Worm (Caenorhabditis elegans): Measurements from ENCODE around the gene F40F8.5.

F40F8.5 gene

DNA sequence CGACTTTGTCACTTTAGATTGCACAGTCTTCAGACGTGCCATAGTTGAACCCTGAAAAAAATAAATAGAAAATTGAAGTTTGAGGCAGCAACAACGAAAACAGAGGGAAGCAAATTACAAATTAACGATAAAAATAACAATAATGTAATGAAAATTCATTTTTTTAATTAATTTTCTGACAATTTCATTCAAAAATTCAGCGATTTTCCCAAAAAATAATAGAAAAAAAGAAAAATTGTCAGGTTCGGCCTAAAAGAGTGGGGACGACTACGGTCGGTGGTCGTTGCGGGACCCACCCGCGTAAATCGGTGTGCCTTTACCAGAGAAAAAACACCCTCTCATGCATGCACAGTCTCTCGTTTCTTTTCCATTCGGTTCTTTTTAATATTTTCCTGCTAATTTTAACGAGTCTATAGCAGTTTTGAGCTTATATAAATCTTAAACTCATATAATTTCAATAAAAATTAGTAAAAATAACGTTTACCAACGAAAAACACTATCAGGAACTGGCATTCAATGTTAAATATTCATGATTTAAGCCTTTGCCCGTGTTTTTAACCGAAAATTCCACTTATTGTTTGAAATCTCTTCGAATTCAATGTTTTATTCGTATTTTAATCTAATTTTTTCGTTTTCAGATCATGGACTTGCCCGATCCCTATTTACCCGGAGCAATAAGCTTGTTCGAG, 8.3 kb downstream of the F40F8.5 start, which contains the start of the genes rps-9 and lsm-1 (continued):
- TF ChIP-seq tbp1 (GFP tag; optimal IDR thresholded peaks at IDR 0.05) (peak; percentile 36), nhr-80 (tag; optimal IDR thresholded peaks at IDR 0.05) (no peak), hmg-1.2 (GFP tag; IDR thresholded peaks at IDR 0.05) (peak; percentile 97), rec-8 (tag; optimal IDR thresholded peaks at IDR 0.05) (no peak), lin-54 (GFP tag; optimal IDR thresholded peaks at IDR 0.05) (peak; percentile 40), sptf-2 (GFP tag; optimal IDR thresholded peaks at IDR 0.05) (no peak), F49E8.2 (tag; optimal IDR thresholded peaks at IDR 0.05; ENCODE audit: insufficient read depth) (peak; percentile 33), ceh-100 (GFP tag; IDR thresholded peaks at IDR 0.05) (no peak), ztf-18 (tag; optimal IDR thresholded peaks at IDR 0.05) (no peak), pbrm-1 (GFP tag; IDR thresholded peaks at IDR 0.05) (peak; percentile 6; the same call in 1 of the 2 replicates), attf-5 (GFP tag; optimal IDR thresholded peaks at IDR 0.05) (peak; percentile 42)

DNA sequence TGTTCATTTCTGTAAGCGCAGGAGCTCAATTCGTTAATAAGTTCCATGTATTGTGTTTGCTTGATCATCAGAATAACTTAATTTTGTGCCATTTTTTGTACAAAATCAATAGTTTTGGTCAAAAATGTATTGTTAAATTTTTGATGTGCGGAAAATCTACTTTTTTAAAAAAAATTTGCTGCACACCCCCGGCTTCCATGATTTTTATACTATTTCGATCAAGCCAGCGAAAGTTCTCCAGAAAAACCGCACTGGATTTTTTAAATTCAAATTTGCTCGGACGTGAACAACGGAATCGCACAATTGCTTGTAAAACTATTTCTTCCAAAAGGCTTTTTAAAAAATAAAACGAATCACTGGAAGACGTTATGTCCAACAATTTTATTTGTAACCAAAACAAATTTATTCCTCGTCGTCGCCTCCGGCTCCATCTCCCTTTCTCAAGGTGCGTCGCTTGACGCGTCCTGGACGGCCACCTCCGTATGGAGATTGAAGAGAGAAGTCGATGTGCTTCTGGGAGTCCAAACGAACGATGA, 9.6 kb downstream of the F40F8.5 start:
- TF ChIP-seq ztf-3 (GFP tag; optimal IDR thresholded peaks at IDR 0.05) (no peak), hrde-1 (tag; optimal IDR thresholded peaks at IDR 0.05; ENCODE audit: borderline replicate concordance) (peak; percentile 70), nhr-179 (tag; optimal IDR thresholded peaks at IDR 0.05) (no peak), mel-28 (tag; optimal IDR thresholded peaks at IDR 0.05; ENCODE audit: borderline replicate concordance) (no peak), hsf-1 (GFP tag; IDR thresholded peaks at IDR 0.05) (peak; percentile 20; the same call in 1 of the 2 replicates), ekl-4 (GFP tag; IDR thresholded peaks at IDR 0.05) (peak; percentile 46; the same call in 1 of the 2 replicates), zfh-2 (GFP tag; conservative IDR thresholded peaks at IDR 0.05) (no peak), tlf-1 (GFP tag; optimal IDR thresholded peaks at IDR 0.05) (no peak), ztf-6 (GFP tag; IDR thresholded peaks at IDR 0.05) (no peak), lir-1 (GFP tag; conservative IDR thresholded peaks at IDR 0.05) (no peak), pha-4 (tag; optimal IDR thresholded peaks at IDR 0.05) (no peak), rec-8 (tag; optimal IDR thresholded peaks at IDR 0.05) (no peak), ceh-79 (tag; optimal IDR thresholded peaks at IDR 0.05) (no peak), ets-4 (GFP tag; optimal IDR thresholded peaks at IDR 0.05) (no peak), him-1 (tag; optimal IDR thresholded peaks at IDR 0.05) (peak; percentile 16), pbrm-1 (GFP tag; IDR thresholded peaks at IDR 0.05) (0 out of 2 replicates have a peak, but pooled peaks have one; percentile 20), lsl-1 (GFP tag; optimal IDR thresholded peaks at IDR 0.05) (peak; percentile 32), let-607 (tag; optimal IDR thresholded peaks at IDR 0.05) (no peak), F57A8.1 (GFP tag; optimal IDR thresholded peaks at IDR 0.05) (no peak), gei-17 (GFP tag; optimal IDR thresholded peaks at IDR 0.05) (no peak), Y53F4B.3 (GFP tag; IDR thresholded peaks at IDR 0.05) (no peak), lin-26 (GFP tag; IDR thresholded peaks at IDR 0.05) (peak; percentile 72; the same call in 1 of the 2 replicates), Y95B8A.8 (GFP tag; IDR thresholded peaks at IDR 0.05) (0 out of 2 replicates have a peak, but pooled peaks have one; percentile 24), F22D6.2 (tag; optimal IDR thresholded peaks at IDR 0.05) (no peak), Y56A3A.18 (GFP tag; IDR thresholded peaks at IDR 0.05) (no peak), snpc-1.3 (tag; optimal IDR thresholded peaks at IDR 0.05; ENCODE audit: insufficient read depth) (peak; percentile 46), F33H1.4 (GFP tag; IDR thresholded peaks at IDR 0.05) (peak; percentile 36; the same call in 1 of the 2 replicates), nfya-2 (GFP tag; IDR thresholded peaks at IDR 0.05) (no peak), rcor-1 (GFP tag; IDR thresholded peaks at IDR 0.05) (peak; percentile 38), T07F8.4 (tag; optimal IDR thresholded peaks at IDR 0.05) (no peak), snpc-3.4 (tag; optimal IDR thresholded peaks at IDR 0.05) (no peak), lin-35 (GFP tag; optimal IDR thresholded peaks at IDR 0.05) (no peak), aptf-3 (GFP tag; IDR thresholded peaks at IDR 0.05) (no peak), attf-5 (GFP tag; optimal IDR thresholded peaks at IDR 0.05) (no peak), lsy-27 (tag; optimal IDR thresholded peaks at IDR 0.05; ENCODE audit: borderline replicate concordance, insufficient read depth) (no peak)
